Worm (Caenorhabditis elegans) whole organism, midembryonic: ENCODE measurements around the gene unc-31.

Experiments used
- T22C8.4 ChIP-seq: fragments of 200-800 bp; sonication (Bioruptor generic); IDR thresholded peaks from 2 replicates; pipeline ENCODE4 v1.3.6; 2022; ENCODE audit warnings: missing genetic modification characterization, missing compliant biosample characterization
- cog-1 ChIP-seq: sonication (generic microtip); optimal IDR thresholded peaks from 2 replicates; lab custom pipeline; 2016; ENCODE audit warnings: missing genetic modification characterization, missing compliant biosample characterization
- flt-1 ChIP-seq: fragments of 200-800 bp; sonication (Bioruptor generic); IDR thresholded peaks from 2 replicates; pipeline ENCODE4 v1.3.6; 2022; ENCODE audit warnings: missing genetic modification characterization, missing compliant biosample characterization
- klf-2 ChIP-seq: fragments of 200-800 bp; sonication (Bioruptor generic); conservative IDR thresholded peaks from 2 replicates; pipeline ENCODE4 v1.3.6; 2022; ENCODE audit warnings: missing genetic modification reagents, missing genetic modification characterization, missing compliant biosample characterization
- ref-1 ChIP-seq: fragments of 200-800 bp; sonication (Bioruptor generic); conservative IDR thresholded peaks from 2 replicates; pipeline ENCODE4 v1.3.6; 2022; ENCODE audit warnings: missing genetic modification reagents, missing genetic modification characterization, missing compliant biosample characterization
- tab-1 ChIP-seq: fragments of 200-800 bp; sonication (Bioruptor generic); IDR thresholded peaks from 2 replicates; pipeline ENCODE4 v1.3.6; 2022; ENCODE audit warnings: missing genetic modification characterization, missing compliant biosample characterization

DNA sequence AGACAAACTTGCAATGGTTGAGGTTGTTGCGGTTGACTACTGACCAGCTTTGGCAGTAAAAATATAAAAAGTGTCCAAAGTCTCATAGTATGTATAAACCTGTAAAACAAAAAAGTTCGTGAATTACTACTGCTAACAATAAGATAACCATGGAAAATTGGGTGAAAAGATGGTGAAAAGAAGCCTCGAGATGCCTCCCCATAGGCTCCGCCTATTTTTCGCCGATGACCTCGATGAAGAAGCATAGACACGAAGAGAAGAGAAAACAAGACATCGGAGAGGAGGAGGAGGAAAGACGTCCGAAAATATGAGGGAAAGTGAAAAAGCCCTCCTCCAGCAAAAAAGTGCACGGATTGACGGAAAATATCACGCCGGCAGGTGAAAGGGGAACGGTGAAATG lies 32.2 kb upstream of the unc-31 start, which contains the start of gene T23F6.5:
- no peak for TF ChIP-seq tab-1 (GFP tag; lab: Robert Waterston, UW)
- no peak for TF ChIP-seq klf-2 (GFP tag; lab: Robert Waterston, UW)
- TF ChIP-seq cog-1 (tag; lab: Kevin White, UChicago), result no peak
- TF ChIP-seq ref-1 (GFP tag; lab: Robert Waterston, UW), result no peak
- no peak for TF ChIP-seq flt-1 (GFP tag; lab: Robert Waterston, UW)
- no peak for TF ChIP-seq T22C8.4 (GFP tag; lab: Robert Waterston, UW)
